Worm (Caenorhabditis elegans): Measurements from ENCODE around the gene F44E5.5.

DNA sequence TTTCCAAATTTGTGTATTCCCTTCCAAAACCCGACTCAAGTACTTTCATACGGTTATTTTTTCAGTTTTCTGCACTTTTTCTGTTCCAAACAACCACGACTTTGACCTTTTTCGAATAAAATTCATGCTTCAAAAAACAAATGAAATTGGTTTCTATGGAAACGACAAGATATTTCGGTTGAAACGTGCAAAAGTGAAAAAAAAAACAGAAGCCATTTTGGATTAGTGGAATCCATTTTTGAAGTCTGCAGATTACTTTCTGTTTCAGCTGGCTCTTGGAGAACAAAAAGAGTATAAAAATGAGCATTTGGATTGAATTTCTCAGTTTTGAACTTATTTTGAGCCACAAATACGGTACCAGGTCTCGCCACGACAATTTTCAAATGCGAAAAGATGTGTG, 37.3 kb upstream of the F44E5.5 start:
- TF ChIP-seq ama-1 (optimal IDR thresholded peaks at IDR 0.05) (no peak), flt-1 (GFP tag; IDR thresholded peaks at IDR 0.05) (no peak), hmg-4 (GFP tag; optimal IDR thresholded peaks at IDR 0.05) (no peak), ets-7 (tag; optimal IDR thresholded peaks at IDR 0.05) (no peak), tbx-11 (GFP tag; IDR thresholded peaks at IDR 0.05) (no peak), tbx-37 (GFP tag; conservative IDR thresholded peaks at IDR 0.05) (no peak), scrt-1 (GFP tag; IDR thresholded peaks at IDR 0.05) (no peak), aly-1 (tag; optimal IDR thresholded peaks at IDR 0.05) (no peak), hnd-1 (tag; optimal IDR thresholded peaks at IDR 0.05) (no peak), tra-4 (tag; optimal IDR thresholded peaks at IDR 0.05) (no peak), pes-1 (GFP tag; IDR thresholded peaks at IDR 0.05) (no peak)
